Fruit fly (Drosophila melanogaster) whole organism, embryonic: ENCODE results near the gene CG11030.

Source experiments
- CG11093 ChIP-seq: fragments of 200-800 bp; sonication (Bioruptor generic); IDR thresholded peaks from 3 replicates; pipeline ENCODE4 v1.3.6; 2022; ENCODE audit warnings: missing biosample characterization, missing genetic modification characterization
- CG6791 ChIP-seq: fragments of 200-800 bp; sonication (Bioruptor generic); IDR thresholded peaks from 3 replicates; pipeline ENCODE4 v1.3.6; 2022; ENCODE audit warnings: missing biosample characterization, missing genetic modification characterization; ENCODE audit not compliant: partially characterized antibody
- Lhr ChIP-seq: fragments of 200-800 bp; sonication (Bioruptor generic); optimal IDR thresholded peaks from 3 replicates; lab custom pipeline; 2017; ENCODE audit warnings: mild to moderate bottlenecking, missing biosample characterization, missing genetic modification reagents, missing genetic modification characterization
- MTF-1 ChIP-seq: fragments of 200-800 bp; sonication (Bioruptor generic); optimal IDR thresholded peaks from 2 replicates; lab custom pipeline; 2018; ENCODE audit warnings: missing biosample characterization, mild to moderate bottlenecking, missing genetic modification characterization, borderline replicate concordance
- Med ChIP-seq: fragments of 200-800 bp; sonication (Bioruptor generic); peaks from one replicate; lab custom pipeline; 2016; ENCODE audit warnings: missing biosample characterization, missing genetic modification characterization, mild to moderate bottlenecking, inconsistent platforms, moderate library complexity
- bsh ChIP-seq, 2 experiments: fragments of 200-800 bp; sonication (Bioruptor generic); optimal IDR thresholded peaks; 2 replicates each; lab custom pipeline; 2017 to 2018; ENCODE audit warnings: mild to moderate bottlenecking in 2 of 2, missing biosample characterization in 2 of 2, missing genetic modification characterization in 2 of 2, moderate library complexity in 1 of 2
- dan ChIP-seq: fragments of 200-800 bp; sonication (Bioruptor generic); IDR thresholded peaks from 2 replicates; pipeline ENCODE4 v1.3.6; 2022; ENCODE audit warnings: missing biosample characterization, missing genetic modification characterization
- pfk ChIP-seq: fragments of 200-800 bp; sonication (Bioruptor generic); optimal IDR thresholded peaks from 2 replicates; lab custom pipeline; 2018; ENCODE audit warnings: missing biosample characterization, mild to moderate bottlenecking, missing genetic modification characterization, moderate library complexity

DNA sequence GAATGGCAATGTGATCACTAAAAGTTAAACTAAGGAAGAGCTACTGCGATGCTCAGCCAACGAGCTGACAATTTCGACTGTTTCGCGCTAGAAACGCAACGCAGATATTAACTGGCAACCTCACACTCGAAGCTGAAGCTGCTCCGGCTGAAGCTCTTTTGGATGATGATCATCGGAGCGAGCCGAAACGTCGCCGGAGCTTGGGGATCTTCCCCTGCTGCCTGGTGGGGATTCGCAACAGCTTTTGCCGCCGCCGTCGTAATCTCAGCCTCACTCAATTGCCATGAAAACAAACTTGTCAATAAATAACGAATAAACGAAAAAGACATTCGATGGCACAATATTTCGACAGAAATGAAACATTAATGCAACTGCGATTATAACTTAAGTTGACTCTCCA, 41.6 kb downstream of the CG11030 start, which contains the start of gene obst-E:
- TF ChIP-seq Lhr (no peak), CG11093 (GFP tag; lab: Robert Waterston, UW) (no peak), MTF-1 (GFP tag; lab: Kevin White, UChicago) (no peak), pfk (GFP tag; lab: Kevin White, UChicago) (no peak), bsh (GFP tag; optimal IDR thresholded peaks at IDR 0.05; lab: Kevin White, UChicago) (no peak), CG6791 (GFP tag; lab: Robert Waterston, UW) (no peak), Med (GFP tag; lab: Kevin White, UChicago) (peak; percentile 19), dan (GFP tag; lab: Robert Waterston, UW) (no peak)
